Worm (Caenorhabditis elegans) whole organism, early embryonic: Measurements from ENCODE around the gene F14D7.2.
"Not testable (repeated sequence)": the region's sequence is repeated elsewhere in the genome, so short reads cannot be mapped to it uniquely, and the experiment has no call there.

Experiments
- B0310.2 ChIP-seq: sonication (generic microtip); optimal IDR thresholded peaks from 2 replicates; lab custom pipeline; 2016; ENCODE audit warnings: mild to moderate bottlenecking, missing genetic modification characterization, missing compliant biosample characterization
- F13C5.2 ChIP-seq: sonication (generic microtip); optimal IDR thresholded peaks from 2 replicates; lab custom pipeline; 2017; ENCODE audit warnings: mild to moderate bottlenecking, missing genetic modification characterization, inconsistent platforms, missing compliant biosample characterization
- aly-1 ChIP-seq: sonication (generic microtip); optimal IDR thresholded peaks from 2 replicates; lab custom pipeline; 2016; ENCODE audit warnings: missing genetic modification characterization, missing compliant biosample characterization
- ama-1 ChIP-seq: fragments of 150-350 bp; optimal IDR thresholded peaks from 2 replicates; lab custom pipeline; 2014
- ceh-13 ChIP-seq: fragments of 200-800 bp; sonication (Bioruptor generic); optimal IDR thresholded peaks from 2 replicates; lab custom pipeline; 2018; ENCODE audit warnings: mild to moderate bottlenecking, missing genetic modification characterization, missing compliant biosample characterization
- ceh-36 ChIP-seq: sonication (generic microtip); optimal IDR thresholded peaks from 2 replicates; lab custom pipeline; 2016; ENCODE audit warnings: missing genetic modification characterization, inconsistent platforms, missing compliant biosample characterization
- ets-7 ChIP-seq: sonication (generic microtip); optimal IDR thresholded peaks from 2 replicates; lab custom pipeline; 2016; ENCODE audit warnings: missing genotype, missing genetic modification characterization, missing compliant biosample characterization
- flt-1 ChIP-seq: fragments of 200-800 bp; sonication (Bioruptor generic); IDR thresholded peaks from 2 replicates; pipeline ENCODE4 v1.3.6; 2022; ENCODE audit warnings: missing genetic modification characterization, missing compliant biosample characterization
- hmbx-1 ChIP-seq: sonication (generic microtip); optimal IDR thresholded peaks from 2 replicates; lab custom pipeline; 2016; ENCODE audit warnings: mild to moderate bottlenecking, missing genetic modification characterization, missing compliant biosample characterization
- hmg-4 ChIP-seq: fragments of 200-800 bp; sonication (Bioruptor generic); optimal IDR thresholded peaks from 2 replicates; lab custom pipeline; 2018; ENCODE audit warnings: mild to moderate bottlenecking, missing genetic modification characterization, missing compliant biosample characterization
- hnd-1 ChIP-seq: sonication (generic microtip); optimal IDR thresholded peaks from 2 replicates; lab custom pipeline; 2016; ENCODE audit warnings: missing genetic modification characterization, missing compliant biosample characterization
- pes-1 ChIP-seq: fragments of 200-800 bp; sonication (Bioruptor generic); IDR thresholded peaks from 2 replicates; pipeline ENCODE4 v1.3.6; 2022; ENCODE audit warnings: missing genetic modification reagents, missing genetic modification characterization, missing compliant biosample characterization
- scrt-1 ChIP-seq: fragments of 200-800 bp; sonication (Bioruptor generic); IDR thresholded peaks from 2 replicates; pipeline ENCODE4 v1.3.6; 2022; ENCODE audit warnings: missing genetic modification characterization, missing compliant biosample characterization
- sea-1 ChIP-seq: fragments of 200-800 bp; sonication (Bioruptor generic); conservative IDR thresholded peaks from 2 replicates; pipeline ENCODE4 v1.3.6; 2022; ENCODE audit warnings: missing genetic modification characterization, missing compliant biosample characterization
- tbx-11 ChIP-seq: fragments of 200-800 bp; sonication (Bioruptor generic); IDR thresholded peaks from 2 replicates; pipeline ENCODE4 v1.3.6; 2022; ENCODE audit warnings: missing genetic modification characterization, missing compliant biosample characterization
- tbx-37 ChIP-seq: fragments of 200-800 bp; sonication (Bioruptor generic); conservative IDR thresholded peaks from 2 replicates; pipeline ENCODE4 v1.3.6; 2022; ENCODE audit warnings: missing genetic modification reagents, missing genetic modification characterization, missing compliant biosample characterization
- tra-4 ChIP-seq: sonication (generic microtip); optimal IDR thresholded peaks from 2 replicates; lab custom pipeline; 2017; ENCODE audit warnings: missing genetic modification characterization, missing compliant biosample characterization

Gene F14D7.2

DNA sequence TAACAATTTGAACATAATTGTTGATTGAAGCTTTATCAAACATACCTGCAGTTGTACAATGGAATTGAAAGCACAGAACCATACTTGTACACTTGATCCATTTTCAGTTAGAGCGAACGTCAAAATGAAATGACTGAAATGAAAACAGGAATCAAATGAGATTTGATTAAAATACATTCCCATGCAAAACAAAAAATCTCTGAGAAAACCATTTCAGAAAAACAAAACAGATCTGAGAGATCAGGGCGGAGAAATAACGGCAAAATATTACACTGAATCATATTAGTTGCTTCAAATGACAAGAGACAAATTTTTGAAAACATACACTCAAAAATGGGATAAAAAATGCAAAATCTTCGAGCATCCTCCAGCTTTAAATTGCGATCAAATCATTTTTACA lies 13.7 kb downstream of the F14D7.2 start, which contains the start of gene srt-33:
Gene srt-33, minus strand, starts transcription at position 101 of the 400 bp plus-strand sequence.
- TF ChIP-seq tbx-37 (GFP tag; lab: Robert Waterston, UW): no peak
- TF ChIP-seq B0310.2 (tag; lab: Kevin White, UChicago): no peak
- TF ChIP-seq ama-1 (lab: Kevin White, UChicago): no peak
- TF ChIP-seq F13C5.2: no peak
- no peak for TF ChIP-seq sea-1 (GFP tag; lab: Robert Waterston, UW)
- no peak for TF ChIP-seq hmg-4 (GFP tag; lab: Kevin White, UChicago)
- TF ChIP-seq scrt-1 (GFP tag; lab: Robert Waterston, UW): no peak
- TF ChIP-seq tbx-11 (GFP tag; lab: Robert Waterston, UW): no peak
- no peak for TF ChIP-seq ceh-36 (tag; lab: Kevin White, UChicago)
- TF ChIP-seq hmbx-1 (tag; lab: Kevin White, UChicago): no peak
- no peak for TF ChIP-seq ets-7
- TF ChIP-seq flt-1 (GFP tag; lab: Robert Waterston, UW): no peak
- no peak for TF ChIP-seq aly-1 (tag; lab: Kevin White, UChicago)
- no peak for TF ChIP-seq hnd-1 (tag; lab: Kevin White, UChicago)
- no peak for TF ChIP-seq tra-4
- no peak for TF ChIP-seq pes-1 (GFP tag; lab: Robert Waterston, UW)

DNA sequence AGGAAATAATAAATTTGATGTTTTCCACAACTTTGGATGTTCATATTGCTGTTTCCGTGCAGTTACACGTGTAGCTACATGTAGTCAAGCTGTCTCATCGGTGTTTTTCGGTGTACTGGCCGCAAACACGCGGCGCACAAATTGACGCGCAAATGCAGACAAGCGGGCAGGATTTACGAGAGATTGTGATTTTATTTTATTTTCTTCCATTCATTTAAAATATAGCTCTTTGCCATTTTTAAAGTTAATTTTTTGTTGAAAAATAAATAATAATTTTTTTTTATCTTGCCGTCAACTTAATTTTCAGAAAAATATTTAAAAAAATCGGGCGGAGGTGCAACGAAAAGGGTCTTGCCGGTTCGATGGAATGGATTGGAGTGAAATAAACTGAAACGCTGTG lies 19.2 kb downstream of the F14D7.2 start, which contains the start of gene F40G12.7:
Gene F40G12.7, plus strand, starts transcription at position 301 of the 400 bp plus-strand sequence.
- TF ChIP-seq ama-1 (lab: Kevin White, UChicago); scrt-1 (GFP tag; lab: Robert Waterston, UW); pes-1 (GFP tag; lab: Robert Waterston, UW): not testable (repeated sequence)

DNA sequence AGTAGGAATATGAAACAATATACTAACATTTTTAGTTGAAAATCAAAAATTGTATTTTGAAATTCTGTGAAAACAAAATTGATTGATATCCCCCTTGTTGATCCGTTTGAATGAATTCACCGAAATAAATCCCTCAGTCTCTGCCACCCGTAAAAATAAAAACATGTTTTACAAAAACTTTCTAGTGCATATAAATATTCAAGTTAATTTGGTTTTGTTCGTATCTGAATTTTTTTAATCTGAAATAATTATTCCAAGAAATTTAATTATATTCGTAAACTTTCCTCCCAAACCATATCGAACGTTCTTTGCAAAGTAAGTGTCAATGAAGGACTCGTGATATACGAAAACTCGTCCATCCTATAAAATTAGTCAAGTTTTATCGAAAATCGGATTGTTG lies 20.5 kb downstream of the F14D7.2 start, which contains the start of gene F40G12.6:
Gene F40G12.6, minus strand, starts transcription at position 101 of the 400 bp plus-strand sequence.
- TF ChIP-seq hmbx-1 (tag; lab: Kevin White, UChicago) (no peak), flt-1 (GFP tag; lab: Robert Waterston, UW) (no peak), tbx-37 (GFP tag; lab: Robert Waterston, UW) (no peak)

DNA sequence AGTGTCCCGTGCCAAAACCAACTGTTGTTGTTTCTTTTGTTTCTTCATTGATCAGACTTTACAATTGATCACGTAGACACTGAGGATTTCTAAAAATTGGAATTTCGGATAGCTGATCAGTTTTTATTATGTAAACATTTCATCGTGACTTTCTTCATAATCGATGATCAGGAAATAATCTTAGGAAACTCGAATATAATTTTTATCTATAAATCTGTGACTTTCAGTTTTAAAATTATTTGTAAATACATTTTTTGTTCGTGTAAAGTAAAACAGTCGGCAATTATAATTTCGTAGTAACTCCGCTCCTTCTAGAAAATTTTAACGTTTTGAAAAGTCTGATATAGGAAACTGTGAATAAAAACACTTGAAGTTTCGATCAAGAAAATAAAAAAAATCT lies 22.8 kb downstream of the F14D7.2 start, which contains the start of gene F40G12.5:
Gene F40G12.5, minus strand, starts transcription at position 101 of the 400 bp plus-strand sequence.
- no peak for TF ChIP-seq tbx-11 (GFP tag; lab: Robert Waterston, UW)
- TF ChIP-seq flt-1 (GFP tag; lab: Robert Waterston, UW): no peak
- no peak for TF ChIP-seq B0310.2 (tag; lab: Kevin White, UChicago)
- TF ChIP-seq sea-1 (GFP tag; lab: Robert Waterston, UW): no peak

DNA sequence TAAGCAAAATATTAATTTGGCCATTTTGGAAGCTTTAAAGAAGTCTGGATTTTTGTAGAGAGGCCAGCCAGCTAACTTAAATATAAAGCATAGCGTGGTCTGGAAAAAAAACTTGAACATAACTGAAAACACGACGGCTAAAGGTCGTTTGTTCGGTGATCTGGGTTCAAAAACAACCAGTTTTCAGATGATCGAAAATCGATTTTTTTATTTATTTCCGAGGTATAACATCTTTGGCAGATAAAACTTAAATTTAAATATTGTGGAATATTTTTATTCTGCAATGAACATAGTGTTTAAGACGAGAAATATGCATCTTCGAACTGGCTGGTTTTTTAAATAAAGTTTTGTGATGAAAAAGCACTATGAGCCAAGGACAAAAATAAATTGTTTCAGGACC lies 24.9 kb downstream of the F14D7.2 start, which contains the start of gene F40G12.4:
Gene F40G12.4, minus strand, starts transcription at position 101 of the 400 bp plus-strand sequence.
- no peak for TF ChIP-seq flt-1 (GFP tag; lab: Robert Waterston, UW)
- TF ChIP-seq aly-1 (tag; lab: Kevin White, UChicago): no peak
- TF ChIP-seq hmg-4 (GFP tag; lab: Kevin White, UChicago): no peak
- TF ChIP-seq hnd-1 (tag; lab: Kevin White, UChicago): no peak
- no peak for TF ChIP-seq ets-7
- TF ChIP-seq tbx-37 (GFP tag; lab: Robert Waterston, UW): no peak
- TF ChIP-seq ama-1 (lab: Kevin White, UChicago): no peak
- TF ChIP-seq pes-1 (GFP tag; lab: Robert Waterston, UW): no peak
- no peak for TF ChIP-seq F13C5.2
- no peak for TF ChIP-seq tra-4
- no peak for TF ChIP-seq tbx-11 (GFP tag; lab: Robert Waterston, UW)
- TF ChIP-seq scrt-1 (GFP tag; lab: Robert Waterston, UW): no peak
- no peak for TF ChIP-seq hmbx-1 (tag; lab: Kevin White, UChicago)
- no peak for TF ChIP-seq sea-1 (GFP tag; lab: Robert Waterston, UW)
- no peak for TF ChIP-seq ceh-13 (GFP tag; lab: Kevin White, UChicago)
- no peak for TF ChIP-seq ceh-36 (tag; lab: Kevin White, UChicago)
- TF ChIP-seq B0310.2 (tag; lab: Kevin White, UChicago): no peak

DNA sequence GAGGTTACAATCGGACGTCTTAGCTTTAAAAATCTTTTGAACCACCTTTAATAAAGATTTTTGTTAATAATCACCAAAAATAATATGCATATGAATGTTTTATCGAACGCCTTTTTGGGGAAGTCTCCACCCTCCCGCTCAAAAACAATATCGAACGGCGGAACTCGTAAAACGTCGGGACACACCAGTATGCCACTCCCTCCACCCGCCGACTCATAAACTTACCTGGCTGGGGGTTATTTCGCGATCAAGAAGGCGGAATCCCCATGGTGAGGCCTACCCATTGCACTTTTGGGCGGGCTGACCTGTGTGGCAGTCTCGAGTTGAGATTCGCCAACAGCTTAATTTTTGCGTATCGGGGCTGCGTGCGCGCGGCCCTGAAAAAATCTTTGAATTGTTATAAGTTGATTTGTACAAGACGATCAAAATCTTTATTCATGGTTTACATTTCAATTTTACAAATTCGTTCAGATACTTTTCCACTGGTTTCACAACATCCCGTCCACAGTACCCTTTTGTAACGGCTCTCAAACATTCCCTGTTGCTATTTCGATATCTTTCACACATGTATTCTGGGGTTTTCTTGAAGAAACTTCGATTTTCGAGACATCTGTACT lies 26.1 kb downstream of the F14D7.2 start:
- no peak for TF ChIP-seq hmg-4 (GFP tag; lab: Kevin White, UChicago)
- no peak for TF ChIP-seq F13C5.2
- TF ChIP-seq tra-4: no peak
- TF ChIP-seq ets-7: no peak
- no peak for TF ChIP-seq scrt-1 (GFP tag; lab: Robert Waterston, UW)
- TF ChIP-seq tbx-11 (GFP tag; lab: Robert Waterston, UW): no peak
- TF ChIP-seq hnd-1 (tag; lab: Kevin White, UChicago): no peak
- no peak for TF ChIP-seq hmbx-1 (tag; lab: Kevin White, UChicago)
- TF ChIP-seq aly-1 (tag; lab: Kevin White, UChicago): no peak
- TF ChIP-seq pes-1 (GFP tag; lab: Robert Waterston, UW): no peak
- TF ChIP-seq sea-1 (GFP tag; lab: Robert Waterston, UW): no peak
- no peak for TF ChIP-seq ceh-36 (tag; lab: Kevin White, UChicago)
- no peak for TF ChIP-seq ama-1 (lab: Kevin White, UChicago)

DNA sequence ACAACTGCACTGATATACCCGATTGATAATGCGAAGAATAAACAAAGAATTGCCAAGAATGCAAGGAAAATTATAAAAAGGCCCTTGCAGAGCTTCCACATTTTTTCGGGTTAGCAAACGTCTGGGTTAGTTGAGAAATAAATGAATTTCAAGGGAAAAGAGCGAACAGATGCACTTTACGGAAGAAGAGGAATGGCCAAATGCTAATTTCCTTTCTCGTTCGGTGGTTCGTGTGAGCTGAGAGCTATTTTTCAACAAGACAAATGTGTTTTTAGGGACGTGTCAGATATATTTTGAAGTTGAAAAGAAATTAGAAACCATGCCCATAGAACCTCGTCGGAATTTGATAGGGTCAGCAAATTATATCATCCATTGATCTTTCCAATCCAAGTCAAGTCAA lies 32.7 kb downstream of the F14D7.2 start, which contains the start of gene F40G12.2:
Gene F40G12.2, minus strand, starts transcription at position 101 of the 400 bp plus-strand sequence.
- TF ChIP-seq tbx-11 (GFP tag; lab: Robert Waterston, UW) (no peak), hmg-4 (GFP tag; lab: Kevin White, UChicago) (no peak), ceh-36 (tag; lab: Kevin White, UChicago) (no peak), scrt-1 (GFP tag; lab: Robert Waterston, UW) (no peak), flt-1 (GFP tag; lab: Robert Waterston, UW) (no peak), aly-1 (tag; lab: Kevin White, UChicago) (no peak), hmbx-1 (tag; lab: Kevin White, UChicago) (no peak)
